Fruit fly (Drosophila melanogaster) whole organism, embryonic: ENCODE measurements around the gene Doc1.

ENCODE experiments used
- CG10147 ChIP-seq: fragments of 200-800 bp; sonication (Bioruptor generic); optimal IDR thresholded peaks from 2 replicates; lab custom pipeline; 2019; ENCODE audit warnings: missing biosample characterization, mild to moderate bottlenecking, missing genetic modification characterization, moderate library complexity
- CG10274 ChIP-seq: fragments of 200-800 bp; sonication (Bioruptor generic); optimal IDR thresholded peaks from 3 replicates; lab custom pipeline; 2017; ENCODE audit warnings: missing biosample characterization, mild to moderate bottlenecking, missing genetic modification characterization
- CG11560 ChIP-seq: fragments of 200-800 bp; sonication (Bioruptor generic); IDR thresholded peaks from 3 replicates; pipeline ENCODE4 v1.3.6; 2022; ENCODE audit warnings: missing biosample characterization, missing genetic modification characterization
- CG12104 ChIP-seq: fragments of 200-800 bp; sonication (Bioruptor generic); optimal IDR thresholded peaks from 3 replicates; lab custom pipeline; 2016; ENCODE audit warnings: missing biosample characterization, missing genetic modification characterization
- CG16779 ChIP-seq: fragments of 200-800 bp; sonication (Bioruptor generic); IDR thresholded peaks from 2 replicates; pipeline ENCODE4 v1.3.6; 2022; ENCODE audit warnings: missing biosample characterization, missing genetic modification characterization
- CG1792 ChIP-seq: fragments of 200-800 bp; sonication (Bioruptor generic); optimal IDR thresholded peaks from 2 replicates; lab custom pipeline; 2016; ENCODE audit warnings: missing biosample characterization, missing genetic modification characterization
- CG18764 ChIP-seq: fragments of 200-800 bp; sonication (Bioruptor generic); optimal IDR thresholded peaks from 3 replicates; lab custom pipeline; 2016; ENCODE audit warnings: missing biosample characterization, missing genetic modification characterization
- CG2120 ChIP-seq: fragments of 200-800 bp; sonication (Bioruptor generic); optimal IDR thresholded peaks from 3 replicates; lab custom pipeline; 2016; ENCODE audit warnings: missing biosample characterization, missing genetic modification characterization
- CG3407 ChIP-seq: fragments of 200-800 bp; sonication (Bioruptor generic); optimal IDR thresholded peaks from 2 replicates; lab custom pipeline; 2018; ENCODE audit warnings: missing biosample characterization, mild to moderate bottlenecking, missing genetic modification characterization
- CG4424 ChIP-seq: fragments of 200-800 bp; sonication (Bioruptor generic); optimal IDR thresholded peaks from 3 replicates; lab custom pipeline; 2016; ENCODE audit warnings: missing biosample characterization, missing genetic modification characterization
- CG6791 ChIP-seq: fragments of 200-800 bp; sonication (Bioruptor generic); IDR thresholded peaks from 3 replicates; pipeline ENCODE4 v1.3.6; 2022; ENCODE audit warnings: missing biosample characterization, missing genetic modification characterization; ENCODE audit not compliant: partially characterized antibody
- CG7372 ChIP-seq: fragments of 200-800 bp; sonication (Bioruptor generic); IDR thresholded peaks from 2 replicates; pipeline ENCODE4 v1.3.6; 2022; ENCODE audit warnings: missing biosample characterization, missing genetic modification characterization
- CG7928 ChIP-seq: fragments of 200-800 bp; sonication (Bioruptor generic); optimal IDR thresholded peaks from 2 replicates; lab custom pipeline; 2017; ENCODE audit warnings: missing biosample characterization, mild to moderate bottlenecking, missing genetic modification characterization
- CG9797 ChIP-seq: fragments of 200-800 bp; sonication (Bioruptor generic); optimal IDR thresholded peaks from 3 replicates; lab custom pipeline; 2018; ENCODE audit warnings: missing biosample characterization, mild to moderate bottlenecking, missing genetic modification characterization
- D19B ChIP-seq: fragments of 200-800 bp; sonication (Bioruptor generic); optimal IDR thresholded peaks from 2 replicates; lab custom pipeline; 2017; ENCODE audit warnings: missing biosample characterization, mild to moderate bottlenecking, missing genetic modification characterization
- Dip3 ChIP-seq: fragments of 200-800 bp; sonication (Bioruptor generic); optimal IDR thresholded peaks from 3 replicates; lab custom pipeline; 2016; ENCODE audit warnings: missing biosample characterization, missing genetic modification characterization
- E2f1 ChIP-seq: fragments of 200-800 bp; sonication (Bioruptor generic); IDR thresholded peaks from 2 replicates; pipeline ENCODE4 v1.3.6; 2022; ENCODE audit warnings: missing biosample characterization, missing genetic modification characterization
- ERR ChIP-seq: fragments of 200-800 bp; sonication (Bioruptor generic); optimal IDR thresholded peaks from 2 replicates; lab custom pipeline; 2016; ENCODE audit warnings: missing biosample characterization, missing genetic modification characterization
- Ets65A ChIP-seq: fragments of 200-800 bp; sonication (Bioruptor generic); peaks from one replicate; lab custom pipeline; 2016; ENCODE audit warnings: missing biosample characterization, missing genetic modification characterization
- Gug ChIP-seq: fragments of 200-800 bp; sonication (Bioruptor generic); IDR thresholded peaks from 4 replicates; pipeline ENCODE4 v1.3.6; 2022; ENCODE audit warnings: missing biosample characterization, missing genetic modification characterization
- HLH54F ChIP-seq: fragments of 200-800 bp; sonication (Bioruptor generic); optimal IDR thresholded peaks from 3 replicates; lab custom pipeline; 2016; ENCODE audit warnings: missing biosample characterization, missing genetic modification characterization
- HmgD ChIP-seq: fragments of 200-800 bp; sonication (Bioruptor generic); optimal IDR thresholded peaks from 3 replicates; lab custom pipeline; 2016; ENCODE audit warnings: missing biosample characterization, missing genetic modification characterization
- HmgZ ChIP-seq: fragments of 200-800 bp; sonication (Bioruptor generic); optimal IDR thresholded peaks from 2 replicates; lab custom pipeline; 2018; ENCODE audit warnings: missing biosample characterization, mild to moderate bottlenecking, missing genetic modification characterization
- Hsf ChIP-seq: fragments of 200-800 bp; sonication (Bioruptor generic); optimal IDR thresholded peaks from 3 replicates; lab custom pipeline; 2016; ENCODE audit warnings: missing biosample characterization, missing genetic modification characterization
- Max ChIP-seq: fragments of 200-800 bp; sonication (Bioruptor generic); optimal IDR thresholded peaks from 2 replicates; lab custom pipeline; 2016; ENCODE audit warnings: missing biosample characterization, mild to moderate bottlenecking, missing genetic modification characterization
- Myb ChIP-seq: fragments of 200-800 bp; sonication (Bioruptor generic); optimal IDR thresholded peaks from 2 replicates; lab custom pipeline; 2016; ENCODE audit warnings: missing biosample characterization, missing genetic modification characterization
- Optix ChIP-seq: fragments of 200-800 bp; sonication (Bioruptor generic); IDR thresholded peaks from 3 replicates; pipeline ENCODE4 v1.3.6; 2022; ENCODE audit warnings: missing biosample characterization, missing genetic modification characterization
- Poxn ChIP-seq: fragments of 200-800 bp; sonication (Bioruptor generic); IDR thresholded peaks from 2 replicates; pipeline ENCODE4 v1.3.6; 2022; ENCODE audit warnings: missing biosample characterization, missing genetic modification characterization
- Rx ChIP-seq: fragments of 200-800 bp; sonication (Bioruptor generic); IDR thresholded peaks from 2 replicates; pipeline ENCODE4 v1.3.6; 2022; ENCODE audit warnings: missing biosample characterization, missing genetic modification characterization
- Sin3A ChIP-seq: fragments of >200 bp; optimal IDR thresholded peaks from 2 replicates; lab custom pipeline; 2018
- Sox100B ChIP-seq: fragments of 200-800 bp; sonication (Bioruptor generic); optimal IDR thresholded peaks from 3 replicates; lab custom pipeline; 2018; ENCODE audit warnings: missing biosample characterization, mild to moderate bottlenecking, missing genetic modification characterization
- Sry-δ ChIP-seq: fragments of 200-800 bp; sonication (Bioruptor generic); optimal IDR thresholded peaks from 2 replicates; lab custom pipeline; 2016; ENCODE audit warnings: missing biosample characterization, missing genetic modification characterization
- Vsx1 ChIP-seq: fragments of 200-800 bp; sonication (Bioruptor generic); optimal IDR thresholded peaks from 2 replicates; lab custom pipeline; 2017; ENCODE audit warnings: missing biosample characterization, mild to moderate bottlenecking, missing genetic modification characterization, missing genetic modification reagents
- abd-A ChIP-seq: fragments of 200-800 bp; sonication (Bioruptor generic); optimal IDR thresholded peaks from 3 replicates; lab custom pipeline; 2019; ENCODE audit warnings: missing biosample characterization, mild to moderate bottlenecking, missing genetic modification characterization, moderate library complexity
- crol ChIP-seq: fragments of 200-800 bp; sonication (Bioruptor generic); IDR thresholded peaks from 2 replicates; pipeline ENCODE4 v1.3.6; 2022; ENCODE audit warnings: missing biosample characterization, missing genetic modification characterization
- danr ChIP-seq: fragments of 200-800 bp; sonication (Bioruptor generic); IDR thresholded peaks from 2 replicates; pipeline ENCODE4 v1.3.6; 2022; ENCODE audit warnings: missing biosample characterization, missing genetic modification characterization
- dimm ChIP-seq: fragments of 200-800 bp; sonication (Bioruptor generic); IDR thresholded peaks from 2 replicates; pipeline ENCODE4 v1.3.6; 2022; ENCODE audit warnings: missing biosample characterization, missing genetic modification characterization
- emc ChIP-seq: fragments of 200-800 bp; sonication (Bioruptor generic); optimal IDR thresholded peaks from 2 replicates; lab custom pipeline; 2016; ENCODE audit warnings: missing biosample characterization, missing genetic modification characterization
- fd102C ChIP-seq: fragments of 200-800 bp; sonication (Bioruptor generic); optimal IDR thresholded peaks from 2 replicates; lab custom pipeline; 2018; ENCODE audit warnings: missing biosample characterization, mild to moderate bottlenecking, missing genetic modification characterization, moderate library complexity
- h ChIP-seq: fragments of >200 bp; optimal IDR thresholded peaks from 2 replicates; lab custom pipeline; 2017
- insv ChIP-seq, 2 experiments: fragments of 200-800 bp; sonication (Bioruptor generic); optimal IDR thresholded peaks; 3 replicates each; lab custom pipeline; 2016 to 2018; ENCODE audit warnings: missing biosample characterization in 2 of 2, missing genetic modification characterization in 2 of 2
- nmo ChIP-seq: fragments of 200-800 bp; sonication (Bioruptor generic); optimal IDR thresholded peaks from 2 replicates; lab custom pipeline; 2018; ENCODE audit warnings: missing biosample characterization, mild to moderate bottlenecking, missing genetic modification characterization, moderate library complexity
- p53 ChIP-seq: fragments of 200-800 bp; sonication (Bioruptor generic); optimal IDR thresholded peaks from 2 replicates; lab custom pipeline; 2016; ENCODE audit warnings: missing biosample characterization, missing genetic modification characterization
- pho ChIP-seq: fragments of 200-800 bp; sonication (Bioruptor generic); optimal IDR thresholded peaks from 2 replicates; lab custom pipeline; 2016; ENCODE audit warnings: missing biosample characterization, missing genetic modification characterization
- pzg ChIP-seq: fragments of 200-800 bp; sonication (Bioruptor generic); optimal IDR thresholded peaks from 3 replicates; lab custom pipeline; 2018; ENCODE audit warnings: missing biosample characterization, mild to moderate bottlenecking, missing genetic modification characterization, moderate library complexity
- sna ChIP-seq: fragments of 200-800 bp; sonication (Bioruptor generic); IDR thresholded peaks from 2 replicates; pipeline ENCODE4 v1.3.6; 2022; ENCODE audit warnings: missing biosample characterization, missing genetic modification characterization; ENCODE audit not compliant: partially characterized antibody
- sr ChIP-seq: fragments of 200-800 bp; sonication (Bioruptor generic); IDR thresholded peaks from 3 replicates; pipeline ENCODE4 v1.3.6; 2022; ENCODE audit warnings: missing biosample characterization, missing genetic modification characterization
- tll ChIP-seq, 2 experiments: fragments of 200-800 bp in 1 of 2; fragments of >200 bp in 1 of 2; sonication (Bioruptor generic) in 1 of 2; optimal IDR thresholded peaks; 2 replicates each; lab custom pipeline; 2017 to 2019; ENCODE audit warnings: missing biosample characterization in 2 of 2, missing genetic modification characterization in 2 of 2, mild to moderate bottlenecking in 1 of 2, moderate library complexity in 1 of 2
- tup ChIP-seq: fragments of 200-800 bp; sonication (Bioruptor generic); optimal IDR thresholded peaks from 2 replicates; lab custom pipeline; 2016; ENCODE audit warnings: missing biosample characterization, mild to moderate bottlenecking, missing genetic modification characterization, moderate library complexity
- tx ChIP-seq: fragments of 200-800 bp; sonication (Bioruptor generic); optimal IDR thresholded peaks from 2 replicates; lab custom pipeline; 2016; ENCODE audit warnings: missing biosample characterization, missing genetic modification characterization
- vfl ChIP-seq: fragments of 200-800 bp; sonication (Bioruptor generic); optimal IDR thresholded peaks from 2 replicates; lab custom pipeline; 2016; ENCODE audit warnings: missing biosample characterization, missing genetic modification characterization

Doc1 gene

dm6 chr3L:9072731-9073385 lies 31.7 kb downstream of the Doc1 start, which contains the start of the genes CG4911 and CG4942 (continued):
- TF ChIP-seq tll (GFP tag; optimal IDR thresholded peaks at IDR 0.05; lab: Kevin White, UChicago) (no peak), h (lab: Kevin White, UChicago) (no peak), CG7372 (GFP tag; lab: Robert Waterston, UW) (peak; percentile 68), fd102C (GFP tag; lab: Kevin White, UChicago) (no peak), tup (GFP tag; lab: Kevin White, UChicago) (peak; percentile 12), CG12104 (GFP tag; lab: Kevin White, UChicago) (peak; percentile 73), HmgD (peak; percentile 32), Hsf (GFP tag; lab: Kevin White, UChicago) (peak; percentile 85), Rx (no peak), Max (peak; percentile 74), Vsx1 (GFP tag; lab: Kevin White, UChicago) (no peak), Poxn (no peak), CG4424 (peak; percentile 73), Sox100B (GFP tag; lab: Kevin White, UChicago) (peak; percentile 60), sr (no peak), CG2120 (GFP tag; lab: Kevin White, UChicago) (peak; percentile 88), p53 (GFP tag; lab: Kevin White, UChicago) (no peak), pho (GFP tag; lab: Kevin White, UChicago) (peak; percentile 84), CG10274 (no peak), nmo (GFP tag; lab: Kevin White, UChicago) (peak; percentile 90), D19B (GFP tag; lab: Kevin White, UChicago) (peak; percentile 60), sna (GFP tag; lab: Robert Waterston, UW) (0 out of 2 replicates have a peak, but pooled peaks have one; percentile 21), emc (GFP tag; lab: Kevin White, UChicago) (no peak), vfl (GFP tag; lab: Kevin White, UChicago) (no peak), E2f1 (peak; percentile 57), crol (GFP tag; lab: Robert Waterston, UW) (no peak), dimm (GFP tag; lab: Robert Waterston, UW) (0 out of 2 replicates have a peak, but pooled peaks have one; percentile 51), ERR (GFP tag; lab: Kevin White, UChicago) (peak; percentile 8), Myb (GFP tag; lab: Kevin White, UChicago) (peak; percentile 22), danr (GFP tag; lab: Robert Waterston, UW) (peak; percentile 64), CG1792 (GFP tag; lab: Kevin White, UChicago) (peak; percentile 6), CG16779 (GFP tag; lab: Robert Waterston, UW) (no peak), CG3407 (GFP tag; lab: Kevin White, UChicago) (no peak), CG11560 (tag; lab: Robert Waterston, UW) (no peak), Optix (GFP tag; lab: Robert Waterston, UW) (no peak), tx (GFP tag; lab: Kevin White, UChicago) (peak; percentile 76), HLH54F (GFP tag; lab: Kevin White, UChicago) (peak; percentile 80), Sry-δ (GFP tag; lab: Kevin White, UChicago) (peak; percentile 33), CG18764 (GFP tag; lab: Kevin White, UChicago) (peak; percentile 47), pzg (GFP tag; lab: Kevin White, UChicago) (peak; percentile 47), Ets65A (GFP tag; lab: Kevin White, UChicago) (peak; percentile 34), Sin3A (peak; percentile 82), CG7928 (no peak), Dip3 (GFP tag; lab: Kevin White, UChicago) (peak; percentile 75), insv (GFP tag; optimal IDR thresholded peaks at IDR 0.05; lab: Kevin White, UChicago) (no peak), CG6791 (GFP tag; lab: Robert Waterston, UW) (peak; percentile 27; the same call in 1 of the 3 replicates), CG9797 (GFP tag; lab: Kevin White, UChicago) (peak; percentile 79), Gug (peak; percentile 36; the same call in 1 of the 4 replicates), abd-A (no peak), HmgZ (tag; lab: Kevin White, UChicago) (peak; percentile 58), CG10147 (GFP tag; lab: Kevin White, UChicago) (peak; percentile 78)
